Worm (Caenorhabditis elegans): ENCODE measurements around the gene T28A8.4.

Gene T28A8.4

DNA sequence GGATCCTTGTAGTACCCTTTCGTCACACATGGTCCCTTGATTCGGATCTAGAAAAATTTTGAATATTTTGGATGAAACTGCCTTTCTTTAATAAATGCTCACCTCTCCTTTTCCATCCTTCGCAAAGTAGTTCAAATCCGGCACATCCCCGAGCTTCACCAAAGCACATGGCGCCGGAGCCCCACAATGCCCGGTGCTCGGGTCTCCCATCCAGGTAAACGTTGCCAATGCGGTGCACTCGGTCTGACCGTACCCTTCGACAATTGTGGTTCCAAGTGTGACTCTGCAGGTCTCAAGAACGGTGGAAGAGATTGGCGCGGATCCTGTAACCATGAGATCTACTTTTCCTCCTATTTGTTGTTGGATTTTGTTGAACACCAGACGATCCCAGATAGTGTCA is 37.3 kb downstream of the T28A8.4 start:
- TF ChIP-seq zfh-2 (GFP tag; conservative IDR thresholded peaks at IDR 0.05) = peak; percentile 59
- TF ChIP-seq die-1 (tag; optimal IDR thresholded peaks at IDR 0.05) = no peak

DNA sequence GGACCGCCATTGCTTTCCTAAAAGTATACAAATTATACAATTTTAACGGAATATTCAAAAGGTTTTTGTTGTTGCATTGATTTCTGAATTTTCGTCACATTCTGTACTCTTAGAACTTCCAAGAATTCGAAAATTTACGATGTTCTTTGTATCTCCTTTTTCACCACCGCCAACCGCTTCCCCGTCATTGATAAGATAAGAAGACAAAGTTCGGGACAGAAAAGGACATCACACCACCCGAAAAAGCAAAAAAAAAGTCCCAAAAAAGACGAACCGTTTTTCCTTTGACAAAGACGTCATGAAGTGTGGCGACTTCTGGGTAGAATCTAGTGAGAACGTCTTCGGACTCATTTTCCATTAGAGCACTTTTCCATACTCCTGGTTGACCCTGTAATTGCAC is 39.0 kb downstream of the T28A8.4 start:
- TF ChIP-seq mcd-1 (GFP tag; IDR thresholded peaks at IDR 0.05) = no peak
- TF ChIP-seq nfyb-1 (GFP tag; IDR thresholded peaks at IDR 0.05) = peak; percentile 9; the same call in 1 of the 2 replicates
- TF ChIP-seq tlf-1 (GFP tag; optimal IDR thresholded peaks at IDR 0.05) = no peak
- peak; percentile 58 for TF ChIP-seq nhr-80 (tag; optimal IDR thresholded peaks at IDR 0.05)

DNA sequence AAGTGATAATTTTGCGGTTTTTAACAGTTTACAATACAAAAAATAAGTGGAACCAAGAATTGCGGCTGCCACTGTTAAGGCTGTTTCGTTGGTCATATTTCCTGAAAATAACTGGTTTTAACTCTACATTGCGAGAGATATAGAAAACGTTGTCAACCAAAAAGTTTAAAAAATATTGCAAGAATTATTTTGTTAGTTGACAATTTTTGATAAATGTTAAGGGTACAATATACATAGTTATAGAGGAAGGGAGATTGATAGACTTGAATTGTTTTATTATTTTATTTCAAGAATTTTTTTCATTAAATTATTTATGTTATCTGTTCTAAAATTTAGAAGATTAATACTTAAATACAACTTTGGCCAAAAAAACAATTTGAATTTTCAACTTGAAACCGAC is 40.0 kb downstream of the T28A8.4 start, which contains the start of gene acs-5:
TSS of gene acs-5 (minus strand) at position 101 of the 400 bp plus-strand sequence.
- TF ChIP-seq pbrm-1 (GFP tag; IDR thresholded peaks at IDR 0.05) (no peak), B0336.3 (GFP tag; IDR thresholded peaks at IDR 0.05) (no peak)

DNA sequence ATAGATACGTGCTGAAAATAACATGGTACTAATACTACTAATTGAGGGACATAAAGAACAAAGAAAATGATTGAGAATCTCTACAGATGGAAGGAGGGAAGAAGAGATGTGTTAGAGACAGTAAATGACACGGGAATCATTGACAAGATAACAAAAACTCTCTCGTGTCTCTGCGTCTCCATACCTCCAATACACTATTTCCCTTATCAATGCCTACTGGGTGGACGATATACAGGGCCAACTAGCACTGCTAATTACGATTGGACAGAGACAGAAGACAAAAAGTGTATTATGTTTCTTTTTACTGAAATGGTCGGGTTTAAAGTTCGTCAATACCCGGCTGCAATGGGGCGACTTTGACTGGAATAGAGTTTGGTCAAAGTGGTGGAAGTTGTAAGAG is 41.1 kb downstream of the T28A8.4 start:
- TF ChIP-seq attf-5 (GFP tag; optimal IDR thresholded peaks at IDR 0.05) (peak; percentile 34), chd-7 (tag; optimal IDR thresholded peaks at IDR 0.05) (peak; percentile 20), ztf-26 (tag; optimal IDR thresholded peaks at IDR 0.05) (no peak), nhr-80 (tag; optimal IDR thresholded peaks at IDR 0.05) (peak; percentile 93), cebp-1 (GFP tag; IDR thresholded peaks at IDR 0.05) (no peak), cebp-1 (tag; optimal IDR thresholded peaks at IDR 0.05) (peak; percentile 20), zim-3 (tag; optimal IDR thresholded peaks at IDR 0.05) (peak; percentile 5), let-607 (tag; optimal IDR thresholded peaks at IDR 0.05) (peak in 1 of 2 experiments; percentile 56), egl-18 (GFP tag; IDR thresholded peaks at IDR 0.05) (no peak), tbp1 (GFP tag; optimal IDR thresholded peaks at IDR 0.05) (peak; percentile 33), bed-2 (GFP tag; IDR thresholded peaks at IDR 0.05) (no peak), hsf-1 (GFP tag; IDR thresholded peaks at IDR 0.05) (0 out of 2 replicates have a peak, but pooled peaks have one; percentile 48), dox-1 (GFP tag; IDR thresholded peaks at IDR 0.05) (peak; percentile 74), egrh-3 (GFP tag; IDR thresholded peaks at IDR 0.05) (no peak), ets-4 (GFP tag; optimal IDR thresholded peaks at IDR 0.05) (peak; percentile 87), hmg-1.2 (GFP tag; IDR thresholded peaks at IDR 0.05) (peak; percentile 63; the same call in 1 of the 2 replicates)

DNA sequence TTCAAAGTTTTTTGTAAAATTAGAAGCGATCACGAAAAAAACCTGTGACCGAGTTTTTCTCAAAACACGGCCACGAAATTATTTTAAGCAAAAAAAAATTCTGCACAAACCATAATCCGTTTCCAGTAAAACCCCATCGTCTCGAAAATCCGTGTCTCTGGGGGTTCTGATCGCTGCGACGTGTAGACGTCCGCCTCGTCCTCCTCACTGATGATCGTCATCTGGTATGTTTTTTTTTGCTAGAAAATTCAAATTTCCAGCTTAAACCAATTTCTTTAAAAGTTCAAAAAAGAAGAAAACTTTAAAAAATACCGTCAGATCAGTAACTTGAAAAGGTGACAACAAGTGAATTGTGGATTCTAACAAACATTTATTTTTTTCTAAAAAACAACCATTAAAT is 43.1 kb downstream of the T28A8.4 start, which contains the start of gene Y76A2B.4:
TSS of gene Y76A2B.4 (minus strand) at position 241 of the 400 bp plus-strand sequence.
- TF ChIP-seq B0019.2 (GFP tag; conservative IDR thresholded peaks at IDR 0.05) = no peak
- no peak for TF ChIP-seq rec-8 (tag; optimal IDR thresholded peaks at IDR 0.05)
- TF ChIP-seq sptf-2 (GFP tag; optimal IDR thresholded peaks at IDR 0.05) = no peak
- TF ChIP-seq ztf-18 (tag; optimal IDR thresholded peaks at IDR 0.05) = no peak
- TF ChIP-seq ztf-22 (GFP tag; optimal IDR thresholded peaks at IDR 0.05) = no peak
- peak; percentile 18 for TF ChIP-seq zim-3 (tag; optimal IDR thresholded peaks at IDR 0.05)
- TF ChIP-seq attf-3 (GFP tag; conservative IDR thresholded peaks at IDR 0.05) = no peak
- TF ChIP-seq zfh-2 (GFP tag; conservative IDR thresholded peaks at IDR 0.05) = no peak
- no peak for TF ChIP-seq hsf-1 (GFP tag; IDR thresholded peaks at IDR 0.05)
- no peak for TF ChIP-seq Y79H2A.3 (GFP tag; conservative IDR thresholded peaks at IDR 0.05)
- TF ChIP-seq let-607 (tag; optimal IDR thresholded peaks at IDR 0.05) = peak in 1 of 2 experiments; percentile 23
- TF ChIP-seq hmg-20 (GFP tag; IDR thresholded peaks at IDR 0.05) = no peak
- no peak for TF ChIP-seq ztf-28 (GFP tag; IDR thresholded peaks at IDR 0.05)
- TF ChIP-seq T26A5.8 (tag; optimal IDR thresholded peaks at IDR 0.05) = no peak
- no peak for TF ChIP-seq rpc-1 (optimal IDR thresholded peaks at IDR 0.05)
- TF ChIP-seq rpc-1 (tag; optimal IDR thresholded peaks at IDR 0.05) = no peak
- TF ChIP-seq lsy-27 (tag; optimal IDR thresholded peaks at IDR 0.05; ENCODE audit: borderline replicate concordance, insufficient read depth) = no peak
- no peak for TF ChIP-seq F55B11.4 (tag; optimal IDR thresholded peaks at IDR 0.05; ENCODE audit: borderline replicate concordance, insufficient read depth)
- TF ChIP-seq F33H1.4 (GFP tag; IDR thresholded peaks at IDR 0.05) = no peak
- TF ChIP-seq Y53F4B.3 (GFP tag; IDR thresholded peaks at IDR 0.05) = no peak
- TF ChIP-seq mes-4 (tag; optimal IDR thresholded peaks at IDR 0.05) = no peak
- TF ChIP-seq egl-18 (GFP tag; IDR thresholded peaks at IDR 0.05) = no peak
- no peak for TF ChIP-seq snpc-1.1 (tag; optimal IDR thresholded peaks at IDR 0.05; ENCODE audit: insufficient read depth)
- no peak for TF ChIP-seq lin-40 (tag; optimal IDR thresholded peaks at IDR 0.05)
